Fruit fly (Drosophila melanogaster): ENCODE measurements around the gene RpL13.

DNA sequence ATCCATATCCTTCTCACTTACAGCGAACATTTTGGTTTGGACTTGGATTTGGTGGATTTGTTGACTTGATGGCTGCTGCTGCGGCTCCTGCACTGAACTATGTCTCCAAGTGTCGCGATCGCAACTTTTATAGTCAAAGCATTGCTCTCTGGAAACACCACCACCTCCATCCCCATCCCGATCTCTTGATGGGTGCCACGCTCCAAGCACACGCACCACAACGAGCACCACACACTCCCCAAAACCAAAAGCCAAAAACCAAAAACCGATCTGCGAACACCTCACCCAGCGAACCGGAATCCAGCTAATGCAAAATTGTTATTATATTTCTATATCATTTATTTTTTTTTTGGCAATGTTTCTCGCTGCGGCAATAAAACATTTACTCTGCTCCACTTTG lies 34.0 kb upstream of the RpL13 start, which contains the start of gene Cpr30F:
- TF ChIP-seq Clk (GFP tag; optimal IDR thresholded peaks at IDR 0.05) (no peak), CG12768 (GFP tag; optimal IDR thresholded peaks at IDR 0.05) (no peak), cic (GFP tag; optimal IDR thresholded peaks at IDR 0.05) (no peak), CG7101 (tag; optimal IDR thresholded peaks at IDR 0.05) (no peak), Mnt (GFP tag; optimal IDR thresholded peaks at IDR 0.05) (no peak), pad (GFP tag; optimal IDR thresholded peaks at IDR 0.05) (no peak), CG7045 (GFP tag; optimal IDR thresholded peaks at IDR 0.05) (no peak)

All from whole organism, adult.